Worm (Caenorhabditis elegans) whole organism, L1 larva: Measurements from ENCODE around the gene cwf-19L2.

ENCODE experiments used
- C04F5.9 ChIP-seq: sonication (generic microtip); optimal IDR thresholded peaks from 2 replicates; lab custom pipeline; 2016; ENCODE audit warnings: missing genetic modification characterization, missing compliant biosample characterization
- C34B4.2 ChIP-seq: sonication (generic microtip); optimal IDR thresholded peaks from 2 replicates; lab custom pipeline; 2017; ENCODE audit warnings: mild to moderate bottlenecking, missing genetic modification characterization, missing compliant biosample characterization
- Y116A8C.19 ChIP-seq: sonication (generic microtip); optimal IDR thresholded peaks from 2 replicates; lab custom pipeline; 2016; ENCODE audit warnings: missing compliant biosample characterization, missing genetic modification characterization, borderline replicate concordance
- alr-1 ChIP-seq: fragments of 200-800 bp; sonication (Bioruptor generic); optimal IDR thresholded peaks from 2 replicates; lab custom pipeline; 2018; ENCODE audit warnings: borderline replicate concordance, mild to moderate bottlenecking, missing genetic modification characterization, missing compliant biosample characterization
- ama-1 ChIP-seq: fragments of 150-350 bp; optimal IDR thresholded peaks from 2 replicates; lab custom pipeline; 2014
- blmp-1 ChIP-seq: fragments of 150-350 bp; optimal IDR thresholded peaks from 2 replicates; lab custom pipeline; 2014; ENCODE audit warnings: missing biosample characterization, missing genetic modification characterization
- ceh-63 ChIP-seq: fragments of 200-800 bp; sonication (Bioruptor generic); optimal IDR thresholded peaks from 2 replicates; lab custom pipeline; 2018; ENCODE audit warnings: mild to moderate bottlenecking, missing genetic modification characterization, missing compliant biosample characterization
- ceh-8 ChIP-seq: fragments of 200-800 bp; sonication (Bioruptor generic); optimal IDR thresholded peaks from 2 replicates; lab custom pipeline; 2018; ENCODE audit warnings: mild to moderate bottlenecking, missing genetic modification characterization, moderate library complexity, missing compliant biosample characterization
- ceh-82 ChIP-seq, 3 experiments: fragments of 150-350 bp in 1 of 3; sonication (generic microtip) in 2 of 3; optimal IDR thresholded peaks; 2 replicates each; lab custom pipeline; 2014 to 2017; ENCODE audit warnings: missing biosample characterization in 3 of 3, missing genetic modification characterization in 3 of 3
- ceh-88 ChIP-seq: fragments of 200-800 bp; sonication (Bioruptor generic); IDR thresholded peaks from 2 replicates; pipeline ENCODE4 v1.3.6; 2022; ENCODE audit warnings: missing genetic modification characterization, missing compliant biosample characterization
- ces-1 ChIP-seq: fragments of 150-350 bp; optimal IDR thresholded peaks from 2 replicates; lab custom pipeline; 2014; ENCODE audit warnings: missing biosample characterization, missing genetic modification reagents, missing genetic modification characterization
- dpl-1 ChIP-seq, 3 experiments: fragments of 150-350 bp in 2 of 3; sonication (generic microtip) in 1 of 3; optimal IDR thresholded peaks; 2 replicates each; lab custom pipeline; 2014 to 2017; ENCODE audit warnings: missing biosample characterization in 3 of 3, missing genetic modification characterization in 3 of 3, missing genetic modification reagents in 3 of 3
- efl-1 ChIP-seq, 4 experiments: fragments of 150-350 bp; optimal IDR thresholded peaks in 3 of 4; peaks in 1 of 4; 1 replicate in 1 of 4; 2 replicates in 3 of 4; lab custom pipeline; 2014; ENCODE audit warnings: missing biosample characterization in 2 of 4, missing genetic modification characterization in 2 of 4, missing genetic modification reagents in 2 of 4
- efl-3 ChIP-seq: fragments of 200-800 bp; sonication (Bioruptor generic); optimal IDR thresholded peaks from 2 replicates; lab custom pipeline; 2018; ENCODE audit warnings: mild to moderate bottlenecking, missing genetic modification characterization, missing compliant biosample characterization
- egl-13 ChIP-seq: sonication (generic microtip); optimal IDR thresholded peaks from 2 replicates; lab custom pipeline; 2016; ENCODE audit warnings: missing genotype, missing genetic modification reagents, missing genetic modification characterization, missing compliant biosample characterization
- ets-5 ChIP-seq: fragments of 200-800 bp; sonication (Bioruptor generic); IDR thresholded peaks from 2 replicates; pipeline ENCODE4 v1.3.6; 2022; ENCODE audit warnings: missing genetic modification characterization, missing compliant biosample characterization
- fkh-10 ChIP-seq: sonication (generic microtip); optimal IDR thresholded peaks from 2 replicates; lab custom pipeline; 2017; ENCODE audit warnings: missing biosample characterization, missing genetic modification reagents, missing genetic modification characterization
- fkh-8 ChIP-seq: sonication (generic microtip); optimal IDR thresholded peaks from 2 replicates; lab custom pipeline; 2016; ENCODE audit warnings: mild to moderate bottlenecking, missing genetic modification characterization, missing compliant biosample characterization
- fos-1 ChIP-seq: fragments of 150-350 bp; optimal IDR thresholded peaks from 2 replicates; lab custom pipeline; 2014; ENCODE audit warnings: missing biosample characterization, missing genetic modification characterization
- grh-1 ChIP-seq: fragments of 200-800 bp; sonication (Bioruptor generic); IDR thresholded peaks from 2 replicates; pipeline ENCODE4 v1.3.6; 2022; ENCODE audit warnings: missing genetic modification reagents, missing genetic modification characterization, missing compliant biosample characterization
- hlh-17 ChIP-seq: fragments of 200-800 bp; sonication (Bioruptor generic); optimal IDR thresholded peaks from 2 replicates; lab custom pipeline; 2018; ENCODE audit warnings: missing genetic modification characterization, mild to moderate bottlenecking, missing compliant biosample characterization, moderate library complexity, borderline replicate concordance
- isw-1 ChIP-seq: fragments of 200-800 bp; sonication (Bioruptor generic); IDR thresholded peaks from 2 replicates; pipeline ENCODE4 v1.3.6; 2022; ENCODE audit warnings: missing genetic modification characterization, missing compliant biosample characterization
- jun-1 ChIP-seq: fragments of 150-350 bp; optimal IDR thresholded peaks from 2 replicates; lab custom pipeline; 2014; ENCODE audit warnings: missing biosample characterization, missing genetic modification reagents, missing genetic modification characterization
- lin-14 ChIP-seq: fragments of 200-800 bp; sonication (Bioruptor generic); optimal IDR thresholded peaks from 2 replicates; lab custom pipeline; 2018; ENCODE audit warnings: mild to moderate bottlenecking, missing genetic modification characterization, moderate library complexity, missing compliant biosample characterization
- lin-15B ChIP-seq: fragments of 150-350 bp; sonication (generic microtip); optimal IDR thresholded peaks from 3 replicates; lab custom pipeline; 2014; ENCODE audit warnings: missing biosample characterization, missing genetic modification characterization
- lin-35 ChIP-seq, 2 experiments: fragments of 150-350 bp; optimal IDR thresholded peaks; 2 replicates each; lab custom pipeline; 2014; ENCODE audit warnings: missing biosample characterization in 2 of 2, missing genetic modification characterization in 2 of 2, missing genetic modification reagents in 2 of 2
- lir-3 ChIP-seq: sonication (generic microtip); optimal IDR thresholded peaks from 2 replicates; lab custom pipeline; 2016; ENCODE audit warnings: mild to moderate bottlenecking, missing genetic modification characterization, moderate library complexity, missing compliant biosample characterization; ENCODE audit not compliant: poor library complexity
- lsy-2 ChIP-seq, 2 experiments: fragments of 150-350 bp; optimal IDR thresholded peaks; 2 replicates each; lab custom pipeline; 2014; ENCODE audit warnings: missing biosample characterization in 2 of 2, missing genetic modification characterization in 2 of 2
- mdl-1 ChIP-seq, 2 experiments: fragments of 150-350 bp; optimal IDR thresholded peaks; 2 replicates each; lab custom pipeline; 2014 to 2017; ENCODE audit warnings: missing biosample characterization in 2 of 2, missing genetic modification characterization in 2 of 2, inconsistent platforms in 1 of 2
- mep-1 ChIP-seq: fragments of 150-350 bp; optimal IDR thresholded peaks from 2 replicates; lab custom pipeline; 2014; ENCODE audit warnings: missing biosample characterization, missing genetic modification characterization
- nhr-11 ChIP-seq: fragments of 150-350 bp; optimal IDR thresholded peaks from 2 replicates; lab custom pipeline; 2014; ENCODE audit warnings: missing biosample characterization, missing genetic modification characterization
- nhr-237 ChIP-seq: fragments of 150-350 bp; optimal IDR thresholded peaks from 2 replicates; lab custom pipeline; 2014; ENCODE audit warnings: missing biosample characterization, missing genetic modification characterization
- nhr-28 ChIP-seq: fragments of 150-350 bp; optimal IDR thresholded peaks from 2 replicates; lab custom pipeline; 2014; ENCODE audit warnings: missing biosample characterization, missing genetic modification characterization
- pag-3 ChIP-seq: sonication (generic microtip); optimal IDR thresholded peaks from 2 replicates; lab custom pipeline; 2017; ENCODE audit warnings: missing genetic modification characterization, mild to moderate bottlenecking, missing compliant biosample characterization, antibody characterized with exemption, borderline replicate concordance; ENCODE audit not compliant: insufficient read depth
- snpc-4 ChIP-seq: fragments of 150-350 bp; optimal IDR thresholded peaks from 2 replicates; lab custom pipeline; 2014; ENCODE audit warnings: missing biosample characterization, missing genetic modification characterization
- snu-23 ChIP-seq: sonication (generic microtip); optimal IDR thresholded peaks from 2 replicates; lab custom pipeline; 2016; ENCODE audit warnings: missing genetic modification characterization, missing compliant biosample characterization
- sptf-1 ChIP-seq: fragments of 150-350 bp; optimal IDR thresholded peaks from 2 replicates; lab custom pipeline; 2014; ENCODE audit warnings: missing biosample characterization, missing genetic modification characterization
- tlp-1 ChIP-seq: fragments of 150-350 bp; optimal IDR thresholded peaks from 2 replicates; lab custom pipeline; 2014; ENCODE audit warnings: missing biosample characterization, missing genetic modification characterization
- unc-30 ChIP-seq: sonication (generic microtip); optimal IDR thresholded peaks from 2 replicates; lab custom pipeline; 2017; ENCODE audit warnings: missing biosample characterization, missing genetic modification characterization
- unc-62 ChIP-seq: fragments of 150-350 bp; optimal IDR thresholded peaks from 2 replicates; lab custom pipeline; 2014; ENCODE audit warnings: missing biosample characterization, missing genetic modification reagents, missing genetic modification characterization
- zip-4 ChIP-seq: fragments of 200-800 bp; sonication (Bioruptor generic); optimal IDR thresholded peaks from 2 replicates; lab custom pipeline; 2018; ENCODE audit warnings: mild to moderate bottlenecking, missing genetic modification characterization, moderate library complexity, missing compliant biosample characterization
- ztf-11 ChIP-seq, 2 experiments: sonication (generic microtip); optimal IDR thresholded peaks; 2 replicates each; lab custom pipeline; 2016 to 2017; ENCODE audit warnings: missing genetic modification characterization in 2 of 2, missing biosample characterization in 1 of 2, missing compliant biosample characterization in 1 of 2
- ztf-4 ChIP-seq: fragments of 150-350 bp; optimal IDR thresholded peaks from 2 replicates; lab custom pipeline; 2014; ENCODE audit warnings: missing biosample characterization, missing genetic modification characterization

Gene cwf-19L2

DNA sequence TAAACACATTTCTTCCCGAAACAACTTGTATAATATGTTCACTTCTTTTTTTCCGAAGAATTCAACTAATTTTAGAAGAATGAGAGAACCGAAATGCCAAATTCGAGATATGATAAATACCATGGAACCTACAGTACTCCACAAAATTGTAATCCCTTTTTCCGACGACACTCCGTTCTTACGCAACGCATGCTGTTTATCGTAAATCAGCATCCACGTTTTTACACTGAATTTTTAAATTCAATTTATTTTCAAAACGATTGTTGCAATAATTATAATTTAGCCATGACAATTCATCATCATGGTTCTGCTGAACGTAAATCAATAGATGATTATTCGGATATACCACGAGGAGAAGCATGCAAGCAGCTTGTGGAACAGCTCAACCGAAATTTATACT lies 12.3 kb upstream of the cwf-19L2 start, which contains the start of gene B0361.3:
B0361.3 (plus strand) TSS at position 284 of the 400 bp plus-strand sequence.
- TF ChIP-seq unc-62 (no peak), grh-1 (GFP tag; lab: Robert Waterston, UW) (no peak), ceh-88 (GFP tag; lab: Robert Waterston, UW) (no peak), unc-30 (no peak), efl-1 (optimal IDR thresholded peaks at IDR 0.05; lab: Kevin White, UChicago) (peak in 1 of 2 experiments; percentile 29), efl-1 (GFP tag; optimal IDR thresholded peaks at IDR 0.05 in 1 of 2; lab: Kevin White, UChicago) (no peak), lin-15B (no peak), ama-1 (lab: Kevin White, UChicago) (no peak), alr-1 (no peak), dpl-1 (GFP tag; optimal IDR thresholded peaks at IDR 0.05; lab: Kevin White, UChicago) (peak in 1 of 3 experiments; percentile 26), nhr-237 (tag; lab: Kevin White, UChicago) (no peak), tlp-1 (tag; lab: Kevin White, UChicago) (no peak), ets-5 (GFP tag; lab: Robert Waterston, UW) (no peak), lin-35 (GFP tag; optimal IDR thresholded peaks at IDR 0.05; lab: Kevin White, UChicago) (peak in 1 of 2 experiments; percentile 46), ceh-63 (GFP tag; lab: Kevin White, UChicago) (no peak), snpc-4 (tag; lab: Kevin White, UChicago) (no peak), mdl-1 (tag; optimal IDR thresholded peaks at IDR 0.05; lab: Kevin White, UChicago) (no peak), ztf-11 (tag; optimal IDR thresholded peaks at IDR 0.05; lab: Kevin White, UChicago) (no peak), jun-1 (no peak), ces-1 (GFP tag; lab: Kevin White, UChicago) (no peak), ceh-82 (tag; optimal IDR thresholded peaks at IDR 0.05; lab: Kevin White, UChicago) (no peak), lsy-2 (tag; optimal IDR thresholded peaks at IDR 0.05; lab: Kevin White, UChicago) (peak in 1 of 2 experiments; percentile 77), lir-3 (tag; lab: Kevin White, UChicago) (no peak), sptf-1 (tag; lab: Kevin White, UChicago) (no peak), blmp-1 (tag; lab: Kevin White, UChicago) (peak; percentile 5), fkh-10 (no peak), zip-4 (no peak), egl-13 (tag; lab: Kevin White, UChicago) (no peak), lin-14 (GFP tag; lab: Kevin White, UChicago) (no peak)

ce11 chrIII:7285783-7286182 lies 7.7 kb upstream of the cwf-19L2 start, which contains the start of gene pho-5:
Gene pho-5 (minus strand): TSS chrIII:7285883.
- no peak for TF ChIP-seq hlh-17
- TF ChIP-seq ceh-8 (GFP tag; lab: Kevin White, UChicago): no peak
- no peak for TF ChIP-seq C04F5.9
- no peak for TF ChIP-seq lin-14 (GFP tag; lab: Kevin White, UChicago)
- TF ChIP-seq Y116A8C.19: no peak
- TF ChIP-seq efl-3 (GFP tag; lab: Kevin White, UChicago): no peak
- TF ChIP-seq C34B4.2 (tag; lab: Kevin White, UChicago): no peak
- no peak for TF ChIP-seq efl-1 (optimal IDR thresholded peaks at IDR 0.05; lab: Kevin White, UChicago)
- TF ChIP-seq efl-1 (GFP tag; optimal IDR thresholded peaks at IDR 0.05 in 1 of 2; lab: Kevin White, UChicago): no peak
- no peak for TF ChIP-seq pag-3
- TF ChIP-seq snu-23: no peak
- TF ChIP-seq fkh-8 (tag; lab: Kevin White, UChicago): no peak
- no peak for TF ChIP-seq nhr-28 (tag; lab: Kevin White, UChicago)
- no peak for TF ChIP-seq mdl-1 (tag; optimal IDR thresholded peaks at IDR 0.05; lab: Kevin White, UChicago)
- TF ChIP-seq isw-1 (GFP tag; lab: Robert Waterston, UW): no peak
- no peak for TF ChIP-seq ets-5 (GFP tag; lab: Robert Waterston, UW)
- no peak for TF ChIP-seq mep-1
- no peak for TF ChIP-seq zip-4
- TF ChIP-seq nhr-11 (tag; lab: Kevin White, UChicago): no peak
- TF ChIP-seq fos-1 (tag; lab: Kevin White, UChicago): no peak
- TF ChIP-seq ztf-4: no peak
